Worm (Caenorhabditis elegans) whole organism, late embryonic: ENCODE measurements around the gene nuo-1.

ENCODE experiments used
- K02D7.2 ChIP-seq: sonication (generic microtip); optimal IDR thresholded peaks from 2 replicates; lab custom pipeline; 2017; ENCODE audit warnings: mild to moderate bottlenecking, missing genetic modification characterization, missing compliant biosample characterization
- K09A11.1 ChIP-seq: sonication (generic microtip); optimal IDR thresholded peaks from 2 replicates; lab custom pipeline; 2017; ENCODE audit warnings: antibody characterized with exemption, mild to moderate bottlenecking, missing genetic modification characterization, missing compliant biosample characterization; ENCODE audit not compliant: insufficient read depth
- Y22D7AL.16 ChIP-seq: sonication (generic microtip); optimal IDR thresholded peaks from 2 replicates; lab custom pipeline; 2016; ENCODE audit warnings: missing genetic modification characterization, missing compliant biosample characterization
- ama-1 ChIP-seq: fragments of 150-350 bp; optimal IDR thresholded peaks from 2 replicates; lab custom pipeline; 2014
- ceh-19 ChIP-seq: fragments of 200-800 bp; sonication (Bioruptor generic); optimal IDR thresholded peaks from 2 replicates; lab custom pipeline; 2018; ENCODE audit warnings: mild to moderate bottlenecking, missing genetic modification characterization, missing compliant biosample characterization
- ceh-22 ChIP-seq: sonication (generic microtip); optimal IDR thresholded peaks from 2 replicates; lab custom pipeline; 2017; ENCODE audit warnings: missing biosample characterization, missing genetic modification characterization
- ceh-24 ChIP-seq: sonication (generic microtip); optimal IDR thresholded peaks from 2 replicates; lab custom pipeline; 2016; ENCODE audit warnings: mild to moderate bottlenecking, missing genetic modification characterization, missing compliant biosample characterization
- ceh-30 ChIP-seq: fragments of 150-350 bp; optimal IDR thresholded peaks from 2 replicates; lab custom pipeline; 2014; ENCODE audit warnings: missing biosample characterization, missing genetic modification characterization
- ceh-45 ChIP-seq: fragments of 200-800 bp; sonication (Bioruptor generic); IDR thresholded peaks from 2 replicates; pipeline ENCODE4 v1.3.6; 2022; ENCODE audit warnings: missing genetic modification reagents, missing genetic modification characterization, missing compliant biosample characterization
- ceh-48 ChIP-seq: sonication (generic microtip); optimal IDR thresholded peaks from 2 replicates; lab custom pipeline; 2016; ENCODE audit warnings: missing genetic modification characterization, inconsistent platforms, missing compliant biosample characterization
- ceh-6 ChIP-seq: fragments of 200-800 bp; sonication (Bioruptor generic); optimal IDR thresholded peaks from 2 replicates; lab custom pipeline; 2018; ENCODE audit warnings: mild to moderate bottlenecking, missing genetic modification characterization, missing compliant biosample characterization
- ceh-9 ChIP-seq: sonication (generic microtip); optimal IDR thresholded peaks from 2 replicates; lab custom pipeline; 2016; ENCODE audit warnings: mild to moderate bottlenecking, missing genetic modification characterization, inconsistent platforms, missing compliant biosample characterization
- che-1 ChIP-seq: sonication (generic microtip); optimal IDR thresholded peaks from 2 replicates; lab custom pipeline; 2016; ENCODE audit warnings: mild to moderate bottlenecking, missing genetic modification characterization, missing compliant biosample characterization
- dmd-4 ChIP-seq: sonication (generic microtip); optimal IDR thresholded peaks from 2 replicates; lab custom pipeline; 2016; ENCODE audit warnings: borderline replicate concordance, missing genetic modification characterization, missing compliant biosample characterization
- dve-1 ChIP-seq: sonication (generic microtip); optimal IDR thresholded peaks from 2 replicates; lab custom pipeline; 2017; ENCODE audit warnings: antibody characterized with exemption, mild to moderate bottlenecking, missing genetic modification characterization, missing compliant biosample characterization
- elt-2 ChIP-seq: sonication (generic microtip); optimal IDR thresholded peaks from 2 replicates; lab custom pipeline; 2016; ENCODE audit warnings: missing genetic modification reagents, missing genetic modification characterization, missing compliant biosample characterization
- eyg-1 ChIP-seq: sonication (generic microtip); optimal IDR thresholded peaks from 2 replicates; lab custom pipeline; 2016; ENCODE audit warnings: missing genotype, missing genetic modification characterization, missing compliant biosample characterization
- fax-1 ChIP-seq: sonication (generic microtip); optimal IDR thresholded peaks from 2 replicates; lab custom pipeline; 2016; ENCODE audit warnings: missing genotype, missing genetic modification characterization, missing compliant biosample characterization
- fkh-10 ChIP-seq: fragments of 150-350 bp; optimal IDR thresholded peaks from 2 replicates; lab custom pipeline; 2014; ENCODE audit warnings: missing biosample characterization, missing genetic modification reagents, missing genetic modification characterization
- hlh-13 ChIP-seq: fragments of 200-800 bp; sonication (Bioruptor generic); optimal IDR thresholded peaks from 2 replicates; lab custom pipeline; 2018; ENCODE audit warnings: mild to moderate bottlenecking, missing genetic modification characterization, missing compliant biosample characterization
- hlh-15 ChIP-seq: sonication (generic microtip); optimal IDR thresholded peaks from 2 replicates; lab custom pipeline; 2016; ENCODE audit warnings: missing genetic modification characterization, missing compliant biosample characterization
- hlh-30 ChIP-seq: sonication (generic microtip); optimal IDR thresholded peaks from 2 replicates; lab custom pipeline; 2017; ENCODE audit warnings: antibody characterized with exemption, missing genetic modification characterization, missing compliant biosample characterization; ENCODE audit not compliant: insufficient read depth
- lin-11 ChIP-seq: fragments of 200-800 bp; sonication (Bioruptor generic); optimal IDR thresholded peaks from 2 replicates; lab custom pipeline; 2018; ENCODE audit warnings: mild to moderate bottlenecking, missing genetic modification characterization, missing compliant biosample characterization
- mec-3 ChIP-seq: sonication (generic microtip); optimal IDR thresholded peaks from 2 replicates; lab custom pipeline; 2016; ENCODE audit warnings: borderline replicate concordance, missing genetic modification characterization, missing compliant biosample characterization
- nfya-1 ChIP-seq: sonication (generic microtip); optimal IDR thresholded peaks from 2 replicates; lab custom pipeline; 2017; ENCODE audit warnings: missing genetic modification characterization, mild to moderate bottlenecking, missing compliant biosample characterization, antibody characterized with exemption, moderate library complexity
- nhr-232 ChIP-seq: sonication (generic microtip); optimal IDR thresholded peaks from 2 replicates; lab custom pipeline; 2016; ENCODE audit warnings: missing genetic modification characterization, missing compliant biosample characterization
- npax-4 ChIP-seq: sonication (generic microtip); optimal IDR thresholded peaks from 2 replicates; lab custom pipeline; 2016; ENCODE audit warnings: missing genetic modification characterization, missing compliant biosample characterization
- odd-2 ChIP-seq: sonication (generic microtip); optimal IDR thresholded peaks from 2 replicates; lab custom pipeline; 2017; ENCODE audit warnings: antibody characterized with exemption, mild to moderate bottlenecking, missing genetic modification characterization, missing compliant biosample characterization
- pag-3 ChIP-seq: sonication (generic microtip); optimal IDR thresholded peaks from 2 replicates; lab custom pipeline; 2016; ENCODE audit warnings: missing compliant biosample characterization, missing genetic modification characterization, borderline replicate concordance
- pax-1 ChIP-seq: fragments of 150-350 bp; optimal IDR thresholded peaks from 2 replicates; lab custom pipeline; 2014; ENCODE audit warnings: missing biosample characterization, missing genetic modification characterization
- pha-4 ChIP-seq: fragments of 150-350 bp; optimal IDR thresholded peaks from 2 replicates; lab custom pipeline; 2018; ENCODE audit warnings: missing biosample characterization, missing genetic modification reagents, missing genetic modification characterization
- ref-2 ChIP-seq: sonication (generic microtip); optimal IDR thresholded peaks from 2 replicates; lab custom pipeline; 2016; ENCODE audit warnings: missing genetic modification characterization, missing compliant biosample characterization
- rnt-1 ChIP-seq: sonication (generic microtip); optimal IDR thresholded peaks from 2 replicates; lab custom pipeline; 2016; ENCODE audit warnings: missing genetic modification characterization, missing compliant biosample characterization
- sox-2 ChIP-seq: fragments of 200-800 bp; sonication (Bioruptor generic); IDR thresholded peaks from 2 replicates; pipeline ENCODE4 v1.3.6; 2022; ENCODE audit warnings: missing genetic modification reagents, missing genetic modification characterization, missing compliant biosample characterization
- syd-9 ChIP-seq: sonication (generic microtip); optimal IDR thresholded peaks from 2 replicates; lab custom pipeline; 2016; ENCODE audit warnings: mild to moderate bottlenecking, missing genetic modification characterization, moderate library complexity, missing compliant biosample characterization
- tbx-7 ChIP-seq: sonication (generic microtip); optimal IDR thresholded peaks from 2 replicates; lab custom pipeline; 2016; ENCODE audit warnings: missing genotype, missing genetic modification characterization, missing compliant biosample characterization
- unc-42 ChIP-seq: sonication (generic microtip); optimal IDR thresholded peaks from 2 replicates; lab custom pipeline; 2016; ENCODE audit warnings: missing genotype, missing genetic modification characterization, missing compliant biosample characterization
- unc-55 ChIP-seq: sonication (generic microtip); optimal IDR thresholded peaks from 2 replicates; lab custom pipeline; 2017; ENCODE audit warnings: missing biosample characterization, missing genetic modification reagents, missing genetic modification characterization
- unc-86 ChIP-seq: sonication (generic microtip); optimal IDR thresholded peaks from 2 replicates; lab custom pipeline; 2016; ENCODE audit warnings: missing genetic modification characterization, missing compliant biosample characterization
- zip-5 ChIP-seq: sonication (generic microtip); optimal IDR thresholded peaks from 2 replicates; lab custom pipeline; 2016; ENCODE audit warnings: missing genetic modification characterization, missing compliant biosample characterization

The nuo-1 gene

DNA sequence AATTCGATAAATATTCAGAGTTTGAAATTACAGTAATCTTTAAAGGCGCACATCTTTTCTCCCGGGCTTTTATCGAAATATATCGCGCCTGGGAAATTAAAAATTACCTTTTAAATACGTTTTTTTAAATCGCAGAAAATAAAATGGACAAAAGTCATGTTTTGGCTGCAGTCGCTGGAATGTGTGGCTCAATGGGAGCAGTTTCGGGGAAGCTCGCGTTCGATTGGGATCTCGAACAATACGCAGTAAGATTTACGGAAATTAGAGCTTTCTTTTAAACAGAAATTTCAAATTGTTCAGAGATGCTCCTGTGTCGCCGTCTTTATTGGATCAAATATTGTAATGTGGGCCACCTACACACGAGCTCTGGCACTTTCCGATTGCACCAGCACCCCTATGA is 31.9 kb downstream of the nuo-1 start, which contains the start of gene F40F8.12:
F40F8.12 (plus strand) TSS at position 301 of the 400 bp plus-strand sequence.
- TF ChIP-seq hlh-15 (tag; lab: Kevin White, UChicago) (no peak), K09A11.1 (tag; lab: Kevin White, UChicago) (no peak), lin-11 (tag; lab: Kevin White, UChicago) (no peak), pag-3 (tag; lab: Kevin White, UChicago) (no peak), K02D7.2 (tag; lab: Kevin White, UChicago) (no peak), Y22D7AL.16 (tag; lab: Kevin White, UChicago) (no peak), ceh-6 (no peak), hlh-13 (no peak), ceh-45 (GFP tag; lab: Robert Waterston, UW) (no peak), elt-2 (tag; lab: Kevin White, UChicago) (no peak), mec-3 (no peak), che-1 (tag; lab: Kevin White, UChicago) (no peak), ceh-48 (tag; lab: Kevin White, UChicago) (no peak), rnt-1 (no peak), dmd-4 (tag; lab: Kevin White, UChicago) (no peak), tbx-7 (no peak), zip-5 (tag; lab: Kevin White, UChicago) (no peak), npax-4 (tag; lab: Kevin White, UChicago) (no peak)

DNA sequence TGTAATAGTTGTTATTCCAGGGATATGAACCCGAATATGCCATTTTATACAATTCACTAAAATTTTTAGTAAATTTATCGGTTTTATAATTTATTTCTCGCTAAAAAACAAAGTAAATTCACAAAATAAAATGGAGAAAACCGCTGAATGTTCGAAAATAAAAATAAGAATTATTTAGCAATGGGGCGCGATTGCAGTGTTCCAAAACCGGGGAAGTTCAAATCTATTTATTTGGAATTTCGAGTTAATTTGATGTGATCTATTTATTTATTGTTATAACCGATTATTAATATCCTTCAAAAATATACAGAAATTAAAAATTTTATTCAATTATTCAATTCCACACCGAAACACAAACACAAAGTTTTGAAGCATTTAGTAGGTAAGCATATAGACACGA is 34.9 kb downstream of the nuo-1 start, which contains the start of gene F40F8.11:
F40F8.11 (minus strand) TSS at position 49 of the 400 bp plus-strand sequence.
- no peak for TF ChIP-seq ref-2 (tag; lab: Kevin White, UChicago)
- peak; percentile 4 for TF ChIP-seq unc-42 (tag; lab: Kevin White, UChicago)

DNA sequence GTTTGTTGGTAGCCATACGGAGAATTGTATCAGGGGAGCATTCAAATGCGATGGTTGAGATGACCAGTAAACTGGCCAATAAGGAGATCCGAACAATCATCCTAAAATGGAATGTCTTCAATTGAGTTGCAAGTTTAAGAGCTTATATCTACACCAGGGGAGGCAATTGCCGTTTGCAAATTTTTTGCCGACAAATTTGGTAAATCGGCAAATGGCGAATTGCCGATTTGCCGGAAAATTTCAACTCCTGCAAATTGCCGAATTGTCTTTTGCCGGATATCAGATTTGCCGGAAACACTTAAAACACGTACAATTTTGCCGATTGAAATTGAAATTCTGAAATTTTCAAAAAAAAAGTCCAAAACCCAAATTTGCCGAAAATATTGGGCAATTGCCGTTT is 37.2 kb downstream of the nuo-1 start, which contains the start of gene F40F8.5:
F40F8.5 (minus strand) TSS at position 101 of the 400 bp plus-strand sequence.
- TF ChIP-seq eyg-1 (tag; lab: Kevin White, UChicago) (no peak), rnt-1 (no peak), ceh-24 (tag; lab: Kevin White, UChicago) (no peak), dve-1 (tag; lab: Kevin White, UChicago) (no peak), nhr-232 (tag; lab: Kevin White, UChicago) (no peak), K09A11.1 (tag; lab: Kevin White, UChicago) (no peak), K02D7.2 (tag; lab: Kevin White, UChicago) (no peak), fkh-10 (GFP tag; lab: Kevin White, UChicago) (no peak), fax-1 (tag; lab: Kevin White, UChicago) (no peak), ceh-22 (tag; lab: Kevin White, UChicago) (no peak), pag-3 (tag; lab: Kevin White, UChicago) (no peak), hlh-30 (no peak)

DNA sequence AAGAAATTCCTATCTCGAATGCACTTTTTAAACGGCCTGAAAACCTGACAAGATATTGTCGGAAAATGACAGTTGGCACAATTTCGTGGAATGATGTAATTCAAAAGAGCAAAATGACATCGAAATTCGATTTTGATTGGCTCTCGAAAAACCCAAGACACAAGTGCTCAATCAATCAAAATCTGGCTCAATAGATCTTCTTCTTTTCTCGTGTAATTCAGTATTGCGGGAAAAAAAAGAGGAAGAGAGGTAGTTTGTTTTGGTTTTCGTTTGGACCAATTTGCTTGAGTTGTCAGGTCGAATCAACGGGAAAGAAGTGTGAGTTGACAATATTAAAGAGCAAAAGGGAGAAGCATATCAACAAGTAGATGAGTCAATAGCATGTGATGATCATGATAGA is 38.1 kb downstream of the nuo-1 start:
- TF ChIP-seq unc-55 (GFP tag; lab: Kevin White, UChicago) (peak; percentile 76), nfya-1 (tag; lab: Kevin White, UChicago) (no peak), ceh-19 (GFP tag; lab: Kevin White, UChicago) (no peak)

DNA sequence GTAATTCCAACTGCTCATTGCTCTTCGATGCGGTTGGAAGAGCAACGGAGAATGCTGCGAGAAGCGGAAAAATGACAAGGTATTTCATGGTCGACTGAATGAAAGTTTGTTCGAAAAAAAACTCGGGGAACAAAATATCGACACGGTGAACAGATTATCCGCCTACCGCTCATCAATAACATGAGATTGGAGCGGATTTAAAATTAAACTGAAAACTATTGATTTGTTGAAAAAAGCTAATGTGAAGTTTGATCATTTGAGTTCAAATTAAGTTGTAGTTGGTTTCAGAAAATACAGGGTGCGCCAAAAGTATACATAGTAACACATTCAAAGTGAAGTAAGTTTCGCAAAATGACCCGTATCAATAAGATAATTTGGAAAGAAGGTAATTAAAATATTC is 42.5 kb downstream of the nuo-1 start, which contains the start of gene F40F8.4:
F40F8.4 (minus strand) TSS at position 101 of the 400 bp plus-strand sequence.
- no peak for TF ChIP-seq fax-1 (tag; lab: Kevin White, UChicago)
- no peak for TF ChIP-seq zip-5 (tag; lab: Kevin White, UChicago)
- TF ChIP-seq Y22D7AL.16 (tag; lab: Kevin White, UChicago) = no peak
- TF ChIP-seq hlh-15 (tag; lab: Kevin White, UChicago) = no peak
- TF ChIP-seq pax-1 (tag; lab: Kevin White, UChicago) = no peak
- TF ChIP-seq unc-86 (tag; lab: Kevin White, UChicago) = no peak
- no peak for TF ChIP-seq ceh-30 (tag; lab: Kevin White, UChicago)
- TF ChIP-seq sox-2 (GFP tag; lab: Robert Waterston, UW) = no peak
- no peak for TF ChIP-seq ref-2 (tag; lab: Kevin White, UChicago)
- no peak for TF ChIP-seq ama-1 (lab: Kevin White, UChicago)
- TF ChIP-seq pha-4 = no peak
- no peak for TF ChIP-seq odd-2
- TF ChIP-seq pag-3 (tag; lab: Kevin White, UChicago) = no peak
- no peak for TF ChIP-seq syd-9 (tag; lab: Kevin White, UChicago)
- no peak for TF ChIP-seq ceh-9 (tag; lab: Kevin White, UChicago)
- TF ChIP-seq mec-3 = no peak
